Fruit fly (Drosophila melanogaster): ENCODE results near the gene CG12986.

The CG12986 gene

dm6 chrX:17829083-17829997 lies 9.9 kb upstream of the CG12986 start:
- TF ChIP-seq Lhr (GFP tag; optimal IDR thresholded peaks at IDR 0.05) (peak; percentile 70), CG1602 (GFP tag; optimal IDR thresholded peaks at IDR 0.05) (peak; percentile 64), CG12391 (tag; optimal IDR thresholded peaks at IDR 0.05) (peak; percentile 70), CG6689 (GFP tag; IDR thresholded peaks at IDR 0.05) (peak; percentile 41), zfh1 (GFP tag; IDR thresholded peaks at IDR 0.05) (peak; percentile 41; the same call in 2 of the 3 replicates), CG12236 (GFP tag; optimal IDR thresholded peaks at IDR 0.05) (peak; percentile 10), CG11723 (GFP tag; optimal IDR thresholded peaks at IDR 0.05) (peak; percentile 40), her (GFP tag; optimal IDR thresholded peaks at IDR 0.05) (no peak), insv (GFP tag; optimal IDR thresholded peaks at IDR 0.05) (peak in 1 of 2 experiments; percentile 11), Atf-2 (GFP tag; optimal IDR thresholded peaks at IDR 0.05) (peak; percentile 32), CG10565 (GFP tag; optimal IDR thresholded peaks at IDR 0.05) (no peak), CG14441 (GFP tag; IDR thresholded peaks at IDR 0.05) (no peak), CG8924 (tag; optimal IDR thresholded peaks at IDR 0.05) (peak; percentile 75), ara (GFP tag; IDR thresholded peaks at IDR 0.05) (peak; percentile 54; the same call in 1 of the 2 replicates), esg (GFP tag; conservative IDR thresholded peaks at IDR 0.05) (peak; percentile 50; the same call in 1 of the 2 replicates), CG16813 (GFP tag; IDR thresholded peaks at IDR 0.05; ENCODE audit: partially characterized antibody) (no peak), Rx (GFP tag; IDR thresholded peaks at IDR 0.05) (no peak; the same call in 1 of the 2 replicates), CG15269 (tag; optimal IDR thresholded peaks at IDR 0.05) (peak; percentile 62), CG12744 (GFP tag; optimal IDR thresholded peaks at IDR 0.05) (no peak), CG9727 (GFP tag; optimal IDR thresholded peaks at IDR 0.05) (peak; percentile 77), z (GFP tag; IDR thresholded peaks at IDR 0.05) (no peak), Trl (optimal IDR thresholded peaks at IDR 0.05) (no peak), Trl (GFP tag; optimal IDR thresholded peaks at IDR 0.05) (peak; percentile 10), ewg (GFP tag; optimal IDR thresholded peaks at IDR 0.05) (peak; percentile 33), Abd-B (GFP tag; optimal IDR thresholded peaks at IDR 0.05) (peak; percentile 39), pros (GFP tag; optimal IDR thresholded peaks at IDR 0.05) (peak; percentile 72), CG12155 (GFP tag; optimal IDR thresholded peaks at IDR 0.05) (no peak), CG4328 (GFP tag; optimal IDR thresholded peaks at IDR 0.05) (peak; percentile 18), CG5953 (GFP tag; IDR thresholded peaks at IDR 0.05) (0 out of 2 replicates have a peak, but pooled peaks have one; percentile 6), chm (GFP tag; IDR thresholded peaks at IDR 0.05) (0 out of 2 replicates have a peak, but pooled peaks have one; percentile 19), CG6654 (GFP tag; optimal IDR thresholded peaks at IDR 0.05) (peak; percentile 44), dmrt99B (tag; optimal IDR thresholded peaks at IDR 0.05) (peak; percentile 82), lmd (GFP tag; IDR thresholded peaks at IDR 0.05) (peak; percentile 22; the same call in 1 of the 2 replicates), hkb (optimal IDR thresholded peaks at IDR 0.05) (no peak), hkb (GFP tag; IDR thresholded peaks at IDR 0.05) (peak; percentile 33; the same call in 1 of the 2 replicates), CG33213 (GFP tag; optimal IDR thresholded peaks at IDR 0.05) (peak; percentile 15), CG9437 (GFP tag; optimal IDR thresholded peaks at IDR 0.05) (peak; percentile 65), eve (GFP tag; optimal IDR thresholded peaks at IDR 0.05) (no peak), CoRest (tag; optimal IDR thresholded peaks at IDR 0.05) (peak; percentile 78), CG33557 (GFP tag; optimal IDR thresholded peaks at IDR 0.05) (peak; percentile 79), ase (GFP tag; IDR thresholded peaks at IDR 0.05) (peak; percentile 33; the same call in 1 of the 3 replicates), Dip2 (GFP tag; IDR thresholded peaks at IDR 0.05) (no peak), CG15696 (tag; optimal IDR thresholded peaks at IDR 0.05) (peak; percentile 77), wek (GFP tag; optimal IDR thresholded peaks at IDR 0.05) (no peak), en (GFP tag; optimal IDR thresholded peaks at IDR 0.05) (peak; percentile 40), CG8388 (GFP tag; optimal IDR thresholded peaks at IDR 0.05) (peak; percentile 71), CG1792 (GFP tag; optimal IDR thresholded peaks at IDR 0.05) (peak; percentile 13), gfzf (GFP tag; optimal IDR thresholded peaks at IDR 0.05) (no peak), CG9609 (GFP tag; optimal IDR thresholded peaks at IDR 0.05) (peak; percentile 8)
